Worm (Caenorhabditis elegans): ENCODE measurements around the gene lsy-2.

The lsy-2 gene

ce11 chrX:2089434-2089833 lies at the start of gene lsy-2 (continued):
- no peak for TF ChIP-seq T26A8.4 (GFP tag; IDR thresholded peaks at IDR 0.05)
- no peak for TF ChIP-seq daf-16 (GFP tag; optimal IDR thresholded peaks at IDR 0.05)
- peak; percentile 70 for TF ChIP-seq daf-16 (tag; optimal IDR thresholded peaks at IDR 0.05)
- TF ChIP-seq nhr-10 (tag; optimal IDR thresholded peaks at IDR 0.05) = no peak
- no peak for TF ChIP-seq attf-4 (tag; optimal IDR thresholded peaks at IDR 0.05)
- peak; percentile 64 for TF ChIP-seq aha-1 (tag)
- TF ChIP-seq F26F4.8 (GFP tag; conservative IDR thresholded peaks at IDR 0.05) = no peak
- peak; percentile 52 for TF ChIP-seq hmg-1.1 (GFP tag; IDR thresholded peaks at IDR 0.05)
- TF ChIP-seq dpl-1 (GFP tag; optimal IDR thresholded peaks at IDR 0.05) = peak; percentile 72
- no peak for TF ChIP-seq F37D6.2 (tag; optimal IDR thresholded peaks at IDR 0.05)
- TF ChIP-seq rbr-2 (tag; optimal IDR thresholded peaks at IDR 0.05) = peak; percentile 19
- TF ChIP-seq set-16 (GFP tag; IDR thresholded peaks at IDR 0.05) = 0 out of 2 replicates have a peak, but pooled peaks have one; percentile 30
- TF ChIP-seq Y105C5A.15 (GFP tag; IDR thresholded peaks at IDR 0.05) = no peak
- no peak for TF ChIP-seq lin-38 (GFP tag; IDR thresholded peaks at IDR 0.05)

DNA sequence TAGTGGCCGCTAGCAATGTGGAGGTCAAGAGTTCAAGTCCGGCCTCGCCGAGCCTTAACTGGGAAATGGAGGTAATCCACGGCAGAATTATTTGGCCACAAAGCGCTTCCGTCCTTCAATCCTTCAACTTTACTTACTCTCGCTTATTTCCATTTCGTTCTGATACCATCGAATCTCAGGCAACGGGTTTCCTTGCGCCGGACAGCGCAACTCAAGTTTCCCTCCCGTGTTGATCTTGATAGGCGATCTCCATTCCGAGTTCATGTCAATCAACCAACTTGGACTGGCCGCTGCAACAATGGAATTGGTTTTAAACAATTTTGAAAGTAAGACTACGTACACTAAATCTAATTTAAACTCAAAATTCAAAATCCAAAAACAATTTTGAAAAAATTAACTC lies 48.6 kb upstream of the lsy-2 start:
- peak in 1 of 2 experiments; percentile 70 for TF ChIP-seq unc-62 (GFP tag; optimal IDR thresholded peaks at IDR 0.05 in 1 of 2)
- no peak for TF ChIP-seq unc-62 (tag; optimal IDR thresholded peaks at IDR 0.05)
- TF ChIP-seq nhr-41 (GFP tag; IDR thresholded peaks at IDR 0.05) = no peak

DNA sequence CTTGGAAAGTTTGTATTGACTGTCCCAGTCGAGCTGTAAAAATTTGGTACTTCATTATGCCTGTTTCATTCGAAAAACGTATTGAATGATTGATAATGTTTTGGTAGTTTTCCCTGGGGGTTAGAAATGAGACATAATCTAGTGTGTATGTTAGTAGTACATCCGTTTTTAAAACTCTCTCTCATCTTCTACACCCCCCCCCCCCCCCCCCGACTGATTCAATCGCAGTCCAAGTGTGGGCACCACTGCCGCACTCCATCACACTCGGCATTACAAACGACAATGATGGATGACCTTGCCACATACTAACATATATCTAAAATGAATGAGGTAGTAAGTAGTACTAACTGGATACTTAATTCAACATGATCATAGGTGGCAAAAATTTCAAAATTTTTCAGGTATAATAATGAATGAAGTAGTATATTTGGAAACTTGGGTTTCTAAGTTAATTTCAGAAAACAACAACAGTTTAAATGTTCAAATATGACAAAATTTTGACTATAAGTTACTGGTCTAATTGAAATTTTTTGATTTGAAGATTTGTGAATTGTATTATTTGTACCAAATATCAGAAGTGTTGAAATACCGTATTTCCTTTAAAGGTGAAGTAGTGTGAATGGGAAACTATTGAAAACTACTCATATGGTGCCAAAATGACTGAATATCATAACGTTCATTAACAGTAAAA lies 47.9 kb upstream of the lsy-2 start:
- TF ChIP-seq aha-1 (tag) = peak; percentile 96
- no peak for TF ChIP-seq R02D3.7 (tag; optimal IDR thresholded peaks at IDR 0.05)
- TF ChIP-seq F44E2.7 (GFP tag; IDR thresholded peaks at IDR 0.05) = no peak
- TF ChIP-seq unc-62 (GFP tag; optimal IDR thresholded peaks at IDR 0.05 in 1 of 2) = peak in 1 of 2 experiments; percentile 94
- no peak for TF ChIP-seq unc-62 (tag; optimal IDR thresholded peaks at IDR 0.05)
- no peak for TF ChIP-seq lir-3 (tag; optimal IDR thresholded peaks at IDR 0.05)
- TF ChIP-seq zfp-3 (GFP tag; conservative IDR thresholded peaks at IDR 0.05) = no peak
- no peak for TF ChIP-seq daf-8 (GFP tag; IDR thresholded peaks at IDR 0.05)
- no peak for TF ChIP-seq spr-3 (GFP tag; optimal IDR thresholded peaks at IDR 0.05)
- TF ChIP-seq hlh-11 (tag; optimal IDR thresholded peaks at IDR 0.05) = no peak
- no peak for TF ChIP-seq ZK337.2 (GFP tag; IDR thresholded peaks at IDR 0.05)
- no peak for TF ChIP-seq nhr-28 (tag; optimal IDR thresholded peaks at IDR 0.05)
- TF ChIP-seq ztf-11 (tag; optimal IDR thresholded peaks at IDR 0.05) = no peak
- no peak for TF ChIP-seq hif-1 (tag; optimal IDR thresholded peaks at IDR 0.05)
- TF ChIP-seq ctbp-1 (GFP tag; IDR thresholded peaks at IDR 0.05) = no peak
- no peak for TF ChIP-seq snpc-4 (tag; optimal IDR thresholded peaks at IDR 0.05)
- no peak for TF ChIP-seq nhr-25 (tag; optimal IDR thresholded peaks at IDR 0.05; ENCODE audit: borderline replicate concordance, insufficient read depth)
- no peak for TF ChIP-seq D1046.2 (GFP tag; IDR thresholded peaks at IDR 0.05)
- no peak for TF ChIP-seq madf-5 (GFP tag; IDR thresholded peaks at IDR 0.05)

DNA sequence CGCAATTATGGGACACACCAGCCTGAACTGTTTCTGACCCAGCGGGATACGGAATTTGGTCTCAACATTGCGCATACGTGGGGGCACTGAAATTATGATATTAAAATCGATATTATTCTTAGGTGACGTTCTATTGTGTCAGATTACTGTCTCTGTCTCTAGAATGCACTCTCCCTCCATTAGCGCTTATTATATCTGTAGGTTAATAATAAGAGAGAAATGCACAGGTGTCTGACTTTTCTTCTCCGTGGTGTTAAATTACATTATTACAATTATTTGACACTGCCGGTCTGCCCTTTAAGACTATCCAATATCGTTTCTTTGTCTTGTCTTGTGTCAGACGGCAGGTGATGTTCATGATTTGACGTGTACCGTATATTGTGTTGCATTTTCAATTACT lies 46.9 kb upstream of the lsy-2 start:
- TF ChIP-seq nhr-25 (tag; optimal IDR thresholded peaks at IDR 0.05; ENCODE audit: borderline replicate concordance, insufficient read depth) (no peak), mxl-2 (GFP tag; conservative IDR thresholded peaks at IDR 0.05) (no peak), pha-4 (GFP tag; IDR thresholded peaks at IDR 0.05) (no peak), pha-4 (tag; optimal IDR thresholded peaks at IDR 0.05) (no peak), ama-1 (optimal IDR thresholded peaks at IDR 0.05) (no peak), nhr-42 (GFP tag; IDR thresholded peaks at IDR 0.05) (no peak), ztf-7 (tag; optimal IDR thresholded peaks at IDR 0.05) (no peak), nhr-11 (tag; optimal IDR thresholded peaks at IDR 0.05) (no peak), mdl-1 (tag; optimal IDR thresholded peaks at IDR 0.05) (no peak), spr-3 (GFP tag; optimal IDR thresholded peaks at IDR 0.05) (no peak), set-16 (GFP tag; IDR thresholded peaks at IDR 0.05) (no peak)
